Worm (Caenorhabditis elegans): ENCODE data around the gene F54D10.9.

Gene F54D10.9

DNA sequence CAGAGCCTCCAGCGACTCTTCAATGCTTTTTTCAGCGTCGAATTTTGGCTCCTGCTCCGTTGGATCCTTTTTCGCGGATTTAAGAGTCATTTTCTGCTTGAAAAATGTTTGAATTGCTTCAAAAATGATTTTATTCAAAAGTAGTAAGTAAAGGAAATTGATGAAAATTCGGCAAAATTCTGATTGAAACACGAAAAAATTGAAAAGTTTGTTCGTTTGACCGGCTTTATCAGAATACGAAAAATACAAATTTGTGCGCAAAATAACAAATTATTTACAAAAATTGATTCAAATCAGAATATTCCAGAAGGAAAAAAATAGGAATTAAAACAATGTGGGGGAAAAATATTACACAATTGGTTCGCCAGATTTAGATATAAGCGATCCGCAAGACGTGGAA lies 25.3 kb downstream of the F54D10.9 start, which contains the start of gene F54D10.4:
TSS of gene F54D10.4 (minus strand) at position 101 of the 400 bp plus-strand sequence.
- TF ChIP-seq unc-86 (tag; optimal IDR thresholded peaks at IDR 0.05), result no peak
- TF ChIP-seq ces-1 (GFP tag; optimal IDR thresholded peaks at IDR 0.05), result no peak
- no peak for TF ChIP-seq snpc-4 (tag; optimal IDR thresholded peaks at IDR 0.05)
- no peak for TF ChIP-seq nhr-12 (tag; optimal IDR thresholded peaks at IDR 0.05)
- TF ChIP-seq zag-1 (tag; optimal IDR thresholded peaks at IDR 0.05), result no peak
- TF ChIP-seq vab-15 (tag; optimal IDR thresholded peaks at IDR 0.05), result no peak
- no peak for TF ChIP-seq ceh-82 (tag; optimal IDR thresholded peaks at IDR 0.05)

DNA sequence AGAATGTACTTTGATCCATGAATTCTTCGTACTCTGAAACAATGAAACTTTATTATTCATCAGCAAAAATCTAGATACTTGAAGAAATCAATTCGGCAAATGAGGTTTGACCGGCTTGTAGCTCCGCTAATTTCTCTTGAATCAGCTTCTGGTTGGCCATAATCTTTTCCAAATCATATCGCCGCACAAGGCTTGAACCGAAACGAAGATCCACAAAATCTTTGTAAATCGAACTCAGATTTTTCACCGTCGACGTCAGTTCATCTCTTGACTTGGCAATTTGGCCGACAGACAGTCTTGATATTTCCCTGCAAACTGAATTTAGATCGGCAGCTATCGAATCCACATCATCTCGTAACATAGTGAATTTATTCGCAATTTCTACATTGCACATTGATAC lies 26.8 kb downstream of the F54D10.9 start:
- no peak for TF ChIP-seq hpl-2 (GFP tag; optimal IDR thresholded peaks at IDR 0.05)
- TF ChIP-seq pax-3 (tag; optimal IDR thresholded peaks at IDR 0.05), result no peak
- TF ChIP-seq jun-1 (tag; optimal IDR thresholded peaks at IDR 0.05), result no peak
- no peak for TF ChIP-seq ceh-63 (GFP tag; optimal IDR thresholded peaks at IDR 0.05)
- no peak for TF ChIP-seq ztf-11 (tag; optimal IDR thresholded peaks at IDR 0.05)
- no peak for TF ChIP-seq elt-3 (tag; optimal IDR thresholded peaks at IDR 0.05)
- no peak for TF ChIP-seq sox-4 (tag; optimal IDR thresholded peaks at IDR 0.05)
- no peak for TF ChIP-seq mef-2 (tag; optimal IDR thresholded peaks at IDR 0.05)
- no peak for TF ChIP-seq tbx-2 (tag; optimal IDR thresholded peaks at IDR 0.05)
- TF ChIP-seq fkh-8 (tag; optimal IDR thresholded peaks at IDR 0.05), result no peak
- TF ChIP-seq nhr-85 (tag), result no peak
- TF ChIP-seq snpc-4 (tag; optimal IDR thresholded peaks at IDR 0.05), result no peak
- TF ChIP-seq swsn-7 (tag; optimal IDR thresholded peaks at IDR 0.05), result no peak

DNA sequence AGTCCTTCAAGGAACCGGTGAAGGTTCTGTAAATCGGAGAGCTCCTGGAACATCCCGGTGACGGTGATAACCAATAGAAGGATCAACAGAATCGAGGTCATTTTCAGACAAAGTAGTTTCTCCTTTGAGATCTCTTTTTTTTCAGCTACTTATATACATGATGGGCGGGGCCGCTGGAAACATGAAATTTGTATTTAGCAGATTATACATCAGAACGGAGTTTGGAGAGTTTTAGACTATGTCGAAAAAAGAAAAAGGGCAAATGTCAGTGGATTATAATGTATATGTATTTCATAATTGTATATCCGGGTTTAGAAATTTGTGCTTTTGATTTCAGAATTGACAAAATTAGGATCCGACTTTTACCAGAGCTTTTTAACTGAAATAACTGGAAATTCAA lies 29.1 kb downstream of the F54D10.9 start, which contains the start of gene ins-32:
TSS of gene ins-32 (minus strand) at position 101 of the 400 bp plus-strand sequence.
- no peak for TF ChIP-seq ceh-8 (GFP tag; optimal IDR thresholded peaks at IDR 0.05)
- no peak for TF ChIP-seq lin-13 (GFP tag; optimal IDR thresholded peaks at IDR 0.05)
- TF ChIP-seq mef-2 (tag; optimal IDR thresholded peaks at IDR 0.05), result no peak
- TF ChIP-seq unc-30 (tag; optimal IDR thresholded peaks at IDR 0.05), result no peak
- no peak for TF ChIP-seq nhr-77 (tag; optimal IDR thresholded peaks at IDR 0.05)
- no peak for TF ChIP-seq lin-39 (tag; optimal IDR thresholded peaks at IDR 0.05)
- no peak for TF ChIP-seq zag-1 (tag; optimal IDR thresholded peaks at IDR 0.05)
- no peak for TF ChIP-seq rnt-1 (tag; optimal IDR thresholded peaks at IDR 0.05)
- no peak for TF ChIP-seq mep-1 (tag; optimal IDR thresholded peaks at IDR 0.05)
- no peak for TF ChIP-seq tlp-1 (tag; optimal IDR thresholded peaks at IDR 0.05)
- no peak for TF ChIP-seq snu-23 (GFP tag; optimal IDR thresholded peaks at IDR 0.05)
- TF ChIP-seq irx-1 (tag; optimal IDR thresholded peaks at IDR 0.05), result no peak
- TF ChIP-seq hpl-2 (GFP tag; optimal IDR thresholded peaks at IDR 0.05), result no peak
- no peak for TF ChIP-seq nhr-237 (tag; optimal IDR thresholded peaks at IDR 0.05)
- no peak for TF ChIP-seq ces-1 (GFP tag; optimal IDR thresholded peaks at IDR 0.05)
- TF ChIP-seq sox-4 (tag; optimal IDR thresholded peaks at IDR 0.05), result no peak
- TF ChIP-seq mdl-1 (tag; optimal IDR thresholded peaks at IDR 0.05), result no peak
- no peak for TF ChIP-seq C34B4.2 (tag; optimal IDR thresholded peaks at IDR 0.05)
- no peak for TF ChIP-seq vab-15 (tag; optimal IDR thresholded peaks at IDR 0.05)
- TF ChIP-seq nhr-71 (tag; optimal IDR thresholded peaks at IDR 0.05), result no peak

DNA sequence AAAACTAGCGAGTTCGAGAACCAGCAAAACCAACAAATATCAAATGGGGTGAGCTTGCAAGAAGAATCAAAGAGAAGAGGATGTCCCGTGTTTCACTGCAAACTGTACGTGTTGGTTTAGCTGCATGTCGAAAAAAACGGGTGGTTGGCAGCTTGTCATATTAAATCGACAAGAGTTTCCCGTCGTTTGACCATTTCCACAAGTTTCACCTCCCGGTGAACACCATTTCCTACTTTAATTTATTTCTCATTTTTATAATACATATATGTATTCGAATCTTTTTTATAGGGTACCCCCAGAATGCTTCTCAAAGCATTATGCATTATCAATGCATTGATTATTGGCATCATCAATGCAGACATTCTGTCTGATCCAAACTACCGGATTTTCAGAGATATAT lies 37.0 kb downstream of the F54D10.9 start, which contains the start of gene Y8A9A.2:
TSS of gene Y8A9A.2 (plus strand) at position 301 of the 400 bp plus-strand sequence.
- TF ChIP-seq sptf-1 (tag; optimal IDR thresholded peaks at IDR 0.05), result no peak
- no peak for TF ChIP-seq efl-1 (optimal IDR thresholded peaks at IDR 0.05)
- TF ChIP-seq efl-1 (GFP tag; optimal IDR thresholded peaks at IDR 0.05 in 1 of 2), result peak in 1 of 2 experiments; percentile 25

DNA sequence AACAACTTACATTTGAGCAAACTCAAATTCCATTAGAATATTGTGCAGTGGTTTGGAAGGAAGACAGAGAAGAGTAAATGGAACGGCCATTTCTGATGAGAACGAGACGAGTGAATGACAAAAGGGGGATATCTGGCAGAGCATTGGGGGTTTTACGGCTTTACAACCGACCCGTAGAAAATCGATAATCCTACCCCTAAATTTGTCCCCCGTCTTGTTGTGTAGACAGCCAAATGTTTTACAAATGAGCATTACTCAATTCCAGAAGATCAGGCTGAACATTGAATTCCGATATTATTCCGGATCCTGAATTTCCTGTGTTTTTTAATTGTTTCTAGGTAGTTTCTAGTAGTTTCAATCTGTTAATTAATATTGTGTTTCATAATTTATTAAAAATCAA lies 38.9 kb downstream of the F54D10.9 start, which contains the start of gene fbxb-99:
TSS of gene fbxb-99 (minus strand) at position 101 of the 400 bp plus-strand sequence.
- TF ChIP-seq unc-30 (tag; optimal IDR thresholded peaks at IDR 0.05) (no peak), ceh-82 (tag; optimal IDR thresholded peaks at IDR 0.05) (no peak), nhr-47 (tag; optimal IDR thresholded peaks at IDR 0.05) (no peak), Y116A8C.19 (tag; optimal IDR thresholded peaks at IDR 0.05; ENCODE audit: borderline replicate concordance) (no peak), nhr-90 (tag; optimal IDR thresholded peaks at IDR 0.05; ENCODE audit: poor library complexity) (no peak), C04F5.9 (tag; optimal IDR thresholded peaks at IDR 0.05) (no peak), nhr-84 (tag; optimal IDR thresholded peaks at IDR 0.05) (no peak), fkh-4 (tag; optimal IDR thresholded peaks at IDR 0.05; ENCODE audit: borderline replicate concordance) (no peak), lsy-2 (tag; optimal IDR thresholded peaks at IDR 0.05) (no peak)

Data from whole organism, L1 larva.